Fruit fly (Drosophila melanogaster): ENCODE data around the gene Prp39.

DNA sequence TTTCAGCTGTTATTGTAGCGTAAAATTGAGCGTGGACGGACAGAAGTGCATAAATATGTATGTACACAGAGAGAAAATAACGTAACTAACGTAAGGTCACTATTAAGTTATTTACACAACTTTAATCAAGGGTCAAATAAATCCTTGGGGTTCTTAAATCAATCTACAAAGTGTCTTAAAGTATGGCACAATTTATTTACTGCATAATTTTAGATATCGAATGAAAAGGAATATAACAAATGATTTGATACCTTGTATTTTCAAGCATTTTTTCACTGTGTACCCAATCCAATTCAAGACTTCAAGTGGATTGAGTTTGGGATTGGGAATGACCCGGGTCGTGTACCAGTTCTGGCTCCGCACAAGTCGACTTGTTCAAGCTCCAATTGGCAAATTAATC is 30.1 kb downstream of the Prp39 start:
- no peak for TF ChIP-seq pan (optimal IDR thresholded peaks at IDR 0.05)
- no peak for TF ChIP-seq usp (GFP tag; optimal IDR thresholded peaks at IDR 0.05)
- no peak for TF ChIP-seq CG8478 (optimal IDR thresholded peaks at IDR 0.05)
- TF ChIP-seq EcR (GFP tag; optimal IDR thresholded peaks at IDR 0.05): no peak

Measured in whole organism.